Worm (Caenorhabditis elegans) whole organism, young adult: ENCODE measurements around the gene ZK666.2.

ENCODE experiments used
- aptf-3 ChIP-seq: fragments of 200-800 bp; sonication (Bioruptor generic); IDR thresholded peaks from 2 replicates; pipeline ENCODE4 v1.3.6; 2022; ENCODE audit warnings: missing genetic modification characterization, missing compliant biosample characterization
- bed-2 ChIP-seq: fragments of 200-800 bp; sonication (Bioruptor generic); IDR thresholded peaks from 2 replicates; pipeline ENCODE4 v1.3.6; 2022; ENCODE audit warnings: missing genetic modification reagents, missing genetic modification characterization, missing compliant biosample characterization
- egl-18 ChIP-seq: fragments of 200-800 bp; sonication (Bioruptor generic); IDR thresholded peaks from 2 replicates; pipeline ENCODE4 v1.3.6; 2022; ENCODE audit warnings: missing genetic modification reagents, missing genetic modification characterization, missing compliant biosample characterization
- sea-2 ChIP-seq: fragments of 200-800 bp; sonication (Bioruptor generic); IDR thresholded peaks from 2 replicates; pipeline ENCODE4 v1.3.6; 2022; ENCODE audit warnings: missing genetic modification characterization, missing compliant biosample characterization

- TF ChIP-seq bed-2 (GFP tag; lab: Robert Waterston, UW) (no peak), egl-18 (GFP tag; lab: Robert Waterston, UW) (no peak), aptf-3 (GFP tag; lab: Robert Waterston, UW) (no peak), sea-2 (GFP tag; lab: Robert Waterston, UW) (no peak)
These were observed 10.3 kb upstream of the ZK666.2 start, which contains the start of the genes clec-60 and ZK666.11 for ce11 chrII:10481824-10482556.
